Fruit fly (Drosophila melanogaster) ovary, adult (tissue): ENCODE measurements around the gene CG14174.

Experiments
- CG17801 ChIP-seq: fragments of 200-800 bp; optimal IDR thresholded peaks from 2 replicates; lab custom pipeline; 2019; ENCODE audit warnings: missing biosample characterization, mild to moderate bottlenecking, missing genetic modification characterization, moderate library complexity; ENCODE audit not compliant: partially characterized antibody

CG14174 gene

dm6 chr3L:9713383-9713827 is 5.7 kb upstream of the CG14174 start, which contains the start of gene SH3PX1:
TSS of gene SH3PX1 (minus strand) at chr3L:9713827.
- TF ChIP-seq CG17801 = no peak

dm6 chr3L:9713828-9714536 is 5.1 kb upstream of the CG14174 start, which contains the start of gene vsg:
TSS of gene vsg (plus strand) at chr3L:9714324.
- peak; percentile 66 for TF ChIP-seq CG17801

- TF ChIP-seq CG17801 = no peak
Observed at dm6 chr3L:9714537-9715144, 4.5 kb upstream of the CG14174 start.

dm6 chr3L:9716595-9716994 is 2.5 kb upstream of the CG14174 start:
- no peak for TF ChIP-seq CG17801

dm6 chr3L:9717101-9717500 is 2.0 kb upstream of the CG14174 start:
- TF ChIP-seq CG17801 = no peak

- TF ChIP-seq CG17801 = no peak
Observed at dm6 chr3L:9717839-9718238, 1.3 kb upstream of the CG14174 start.

dm6 chr3L:9720102-9720501 is 974 bp downstream of the CG14174 start:
- TF ChIP-seq CG17801 = no peak

dm6 chr3L:9723108-9723507 is 4.0 kb downstream of the CG14174 start, which contains the start of the genes nbs and defl:
TSS of gene nbs (minus strand) at chr3L:9723194.
TSS of gene defl (plus strand) at chr3L:9723423.
- peak; percentile 63 for TF ChIP-seq CG17801

dm6 chr3L:9726707-9727106 is 7.6 kb downstream of the CG14174 start, which contains the start of gene Naa60:
TSS of gene Naa60 (plus strand) at chr3L:9726895.
- peak; percentile 28 for TF ChIP-seq CG17801

dm6 chr3L:9729795-9730421 is 10.8 kb downstream of the CG14174 start, which contains the start of gene ATPsynB:
TSS of gene ATPsynB (plus strand) at chr3L:9729999.
- TF ChIP-seq CG17801 = no peak

- TF ChIP-seq CG17801 = no peak
Observed at dm6 chr3L:9733563-9733962, 14.4 kb downstream of the CG14174 start, which contains the start of gene CG6749. TSS of gene CG6749 (minus strand) at chr3L:9733807.

dm6 chr3L:9739629-9740028 is 20.5 kb downstream of the CG14174 start:
- TF ChIP-seq CG17801 = no peak

dm6 chr3L:9742342-9742741 is 23.2 kb downstream of the CG14174 start:
- no peak for TF ChIP-seq CG17801

dm6 chr3L:9744060-9744549 is 25.0 kb downstream of the CG14174 start:
- TF ChIP-seq CG17801 = peak; percentile 89

- no peak for TF ChIP-seq CG17801
Observed at dm6 chr3L:9745393-9745792, 26.3 kb downstream of the CG14174 start.

- TF ChIP-seq CG17801 = no peak
Observed at dm6 chr3L:9751625-9752024, 32.5 kb downstream of the CG14174 start.

- TF ChIP-seq CG17801 = peak; percentile 8
Observed at dm6 chr3L:9760151-9760749, 41.1 kb downstream of the CG14174 start, which contains the start of gene CG42268. TSS of gene CG42268 (minus strand) at chr3L:9760395.
